Worm (Caenorhabditis elegans) whole organism, L4 larva: ENCODE data around the gene pbo-5.

Source experiments
- F10B5.3 ChIP-seq: sonication (generic microtip); optimal IDR thresholded peaks from 2 replicates; lab custom pipeline; 2016; ENCODE audit warnings: mild to moderate bottlenecking, missing genetic modification characterization, missing compliant biosample characterization
- F49E8.2 ChIP-seq: sonication (generic microtip); optimal IDR thresholded peaks from 2 replicates; lab custom pipeline; 2016; ENCODE audit warnings: missing compliant biosample characterization, mild to moderate bottlenecking, missing genetic modification characterization, borderline replicate concordance
- attf-4 ChIP-seq: sonication (generic microtip); optimal IDR thresholded peaks from 3 replicates; lab custom pipeline; 2017; ENCODE audit warnings: missing biosample characterization, missing genetic modification characterization
- egl-43 ChIP-seq: fragments of 200-800 bp; sonication (Bioruptor generic); IDR thresholded peaks from 2 replicates; pipeline ENCODE4 v1.3.6; 2022; ENCODE audit warnings: missing genetic modification reagents, missing genetic modification characterization, missing compliant biosample characterization
- hmg-1.1 ChIP-seq: fragments of 200-800 bp; sonication (Bioruptor generic); IDR thresholded peaks from 2 replicates; pipeline ENCODE4 v1.3.6; 2022; ENCODE audit warnings: missing genetic modification reagents, missing genetic modification characterization, missing compliant biosample characterization
- lin-13 ChIP-seq: fragments of 150-350 bp; optimal IDR thresholded peaks from 2 replicates; lab custom pipeline; 2014; ENCODE audit warnings: missing biosample characterization, missing genetic modification reagents, missing genetic modification characterization
- lsy-2 ChIP-seq, 2 experiments: fragments of 150-350 bp in 1 of 2; sonication (generic microtip) in 1 of 2; optimal IDR thresholded peaks; 2 replicates each; lab custom pipeline; 2014 to 2017; ENCODE audit warnings: missing biosample characterization in 2 of 2, missing genetic modification characterization in 2 of 2
- nhr-11 ChIP-seq: fragments of 150-350 bp; optimal IDR thresholded peaks from 2 replicates; lab custom pipeline; 2014; ENCODE audit warnings: missing biosample characterization, missing genetic modification characterization
- nhr-28 ChIP-seq: fragments of 150-350 bp; optimal IDR thresholded peaks from 2 replicates; lab custom pipeline; 2014; ENCODE audit warnings: missing biosample characterization, missing genetic modification characterization
- snpc-4 ChIP-seq: fragments of 150-350 bp; optimal IDR thresholded peaks from 2 replicates; lab custom pipeline; 2014; ENCODE audit warnings: missing biosample characterization, missing genetic modification characterization

DNA sequence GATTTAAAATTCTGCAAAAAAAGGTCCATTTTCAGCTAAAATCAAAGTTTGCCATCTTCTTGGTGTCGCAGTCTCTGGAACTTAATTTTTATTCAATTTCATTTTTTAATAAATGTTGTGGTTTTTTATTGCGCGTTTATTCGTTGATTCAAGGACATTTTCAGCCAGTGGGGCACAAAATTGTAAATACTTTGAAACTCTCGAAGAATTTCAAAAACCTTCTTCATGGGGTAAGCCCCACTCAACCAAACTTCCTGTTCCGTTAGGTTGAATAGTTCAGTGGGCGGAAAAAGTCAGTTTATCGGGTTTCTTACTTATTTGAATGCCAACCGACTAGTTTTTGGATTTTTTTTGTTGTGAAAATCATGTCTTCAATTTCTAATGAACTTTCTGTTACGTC, 5.1 kb upstream of the pbo-5 start, which contains the start of gene ttll-9:
- TF ChIP-seq F49E8.2 (no peak), lin-13 (no peak), nhr-28 (tag; lab: Kevin White, UChicago) (no peak), F10B5.3 (tag; lab: Kevin White, UChicago) (no peak), attf-4 (no peak), snpc-4 (no peak), hmg-1.1 (GFP tag; lab: Robert Waterston, UW) (no peak), nhr-11 (no peak), egl-43 (GFP tag; lab: Robert Waterston, UW) (no peak), lsy-2 (tag; optimal IDR thresholded peaks at IDR 0.05; lab: Kevin White, UChicago) (no peak)
